Worm (Caenorhabditis elegans) whole organism, L4 larva: ENCODE measurements around the gene F48E8.4.

ENCODE experiments used
- nhr-11 ChIP-seq: fragments of 150-350 bp; optimal IDR thresholded peaks from 2 replicates; lab custom pipeline; 2014; ENCODE audit warnings: missing biosample characterization, missing genetic modification characterization
- set-16 ChIP-seq: fragments of 200-800 bp; sonication (Bioruptor generic); IDR thresholded peaks from 2 replicates; pipeline ENCODE4 v1.3.6; 2022; ENCODE audit warnings: missing genetic modification reagents, missing genetic modification characterization, missing compliant biosample characterization
- tag-97 ChIP-seq: fragments of 200-800 bp; sonication (Bioruptor generic); IDR thresholded peaks from 2 replicates; pipeline ENCODE4 v1.3.6; 2022; ENCODE audit warnings: missing genetic modification characterization, missing compliant biosample characterization

- TF ChIP-seq tag-97 (GFP tag; lab: Robert Waterston, UW) (no peak), nhr-11 (tag; lab: Kevin White, UChicago) (no peak), set-16 (GFP tag; lab: Robert Waterston, UW) (no peak)
Measured at ce11 chrIII:5450430-5450829, 3.0 kb upstream of the F48E8.4 start, which contains the start of gene paa-1.
